Worm (Caenorhabditis elegans): ENCODE measurements around the gene C32H11.3.

DNA sequence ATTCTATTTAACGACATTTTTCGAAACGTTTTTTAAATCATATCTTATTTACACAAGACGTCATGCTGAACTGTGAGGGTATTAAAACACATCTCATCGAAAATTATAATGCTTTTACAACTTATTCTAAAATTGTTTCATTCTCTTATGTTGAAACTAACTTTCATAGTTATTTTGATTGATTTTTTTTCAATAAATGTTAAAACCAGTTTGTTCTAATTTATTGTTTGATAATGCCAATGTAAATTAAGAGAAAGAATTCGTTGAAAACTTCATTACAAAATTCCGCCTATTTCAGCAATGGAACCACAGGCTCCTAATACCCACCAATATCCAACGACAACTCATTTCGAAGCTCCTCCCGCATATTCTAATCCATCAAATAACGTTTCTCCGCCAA is 23.4 kb upstream of the C32H11.3 start, which contains the start of gene K08D8.11:
- no peak for TF ChIP-seq tbx-2 (tag; optimal IDR thresholded peaks at IDR 0.05)
- TF ChIP-seq elt-2 (tag; optimal IDR thresholded peaks at IDR 0.05) = no peak
- no peak for TF ChIP-seq fax-1 (tag; optimal IDR thresholded peaks at IDR 0.05)
- no peak for TF ChIP-seq F13H6.1 (tag; optimal IDR thresholded peaks at IDR 0.05)
- TF ChIP-seq pha-4 (tag; optimal IDR thresholded peaks at IDR 0.05) = no peak
- TF ChIP-seq ceh-22 (tag; optimal IDR thresholded peaks at IDR 0.05) = no peak
- no peak for TF ChIP-seq che-1 (tag; optimal IDR thresholded peaks at IDR 0.05)
- TF ChIP-seq dve-1 (tag; optimal IDR thresholded peaks at IDR 0.05) = no peak
- TF ChIP-seq nfya-1 (tag; optimal IDR thresholded peaks at IDR 0.05) = no peak
- TF ChIP-seq hlh-30 (tag; optimal IDR thresholded peaks at IDR 0.05; ENCODE audit: insufficient read depth) = no peak
- TF ChIP-seq sox-4 (tag; optimal IDR thresholded peaks at IDR 0.05) = no peak
